Fruit fly (Drosophila melanogaster): ENCODE measurements around the gene twit.

DNA sequence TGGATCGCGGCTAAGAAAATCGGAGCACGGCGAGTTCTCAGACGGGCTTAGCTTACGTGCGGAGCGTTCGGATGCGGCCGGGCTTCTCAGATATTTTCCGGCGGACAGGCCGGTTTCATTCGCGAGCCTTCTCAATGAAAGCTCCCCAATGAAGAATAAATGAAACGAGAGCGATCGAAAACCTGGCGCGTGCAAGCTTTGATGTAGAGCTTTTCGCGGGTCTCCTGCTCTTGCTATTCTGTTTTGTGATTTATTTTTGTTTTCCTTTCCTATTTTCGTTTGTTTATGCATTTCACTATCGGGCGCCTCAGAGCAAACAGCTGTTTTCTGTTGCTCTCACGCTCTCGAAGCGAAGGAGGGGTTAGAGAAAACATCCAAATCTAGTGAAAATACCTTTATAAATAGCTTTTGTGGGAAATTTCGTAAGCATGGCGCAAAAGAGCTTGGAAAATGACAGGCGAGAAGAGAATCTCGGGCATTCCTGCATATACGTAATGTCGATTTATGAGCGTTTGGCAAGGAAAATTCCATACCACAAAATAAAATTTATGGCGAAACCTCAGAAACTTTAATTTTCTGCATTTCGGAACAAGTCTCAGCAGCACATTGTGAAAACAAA, 33.6 kb downstream of the twit start:
- TF ChIP-seq psq (GFP tag; optimal IDR thresholded peaks at IDR 0.05), result no peak
- no peak for TF ChIP-seq Myc (optimal IDR thresholded peaks at IDR 0.05)
- no peak for TF ChIP-seq Vsx2 (GFP tag; optimal IDR thresholded peaks at IDR 0.05; ENCODE audit: partially characterized antibody)
- no peak for TF ChIP-seq lola (GFP tag; optimal IDR thresholded peaks at IDR 0.05)
